Worm (Caenorhabditis elegans): ENCODE results near the gene F10G2.10.
A peak's percentile ranks its signal among the peaks of the same experiment; 100 is the strongest.

Gene F10G2.10

DNA sequence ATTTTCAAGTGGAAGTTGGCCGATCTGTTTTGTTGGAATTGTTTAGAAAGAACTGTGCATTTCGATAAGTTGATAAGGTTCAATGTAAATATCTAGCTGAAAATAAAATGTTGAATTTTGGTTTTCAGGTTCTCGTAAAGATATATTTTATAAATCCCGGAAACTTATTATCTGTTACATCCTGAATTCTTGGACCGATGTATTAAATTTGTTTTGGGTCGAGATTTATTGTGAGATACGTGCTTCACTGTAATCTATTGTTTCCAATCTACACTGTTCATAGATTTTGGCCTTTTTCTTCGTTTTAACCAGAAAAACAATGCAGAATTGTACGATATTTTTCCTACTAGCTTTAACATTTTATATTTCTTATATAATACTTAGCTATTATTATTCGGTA lies 35.1 kb downstream of the F10G2.10 start, which contains the start of gene C03G6.6:
Gene C03G6.6 (plus strand): TSS at position 301 of the 400 bp plus-strand sequence.
- TF ChIP-seq grh-1 (GFP tag; IDR thresholded peaks at IDR 0.05): no peak
- TF ChIP-seq aly-2 (tag; optimal IDR thresholded peaks at IDR 0.05): no peak
- TF ChIP-seq isw-1 (GFP tag; IDR thresholded peaks at IDR 0.05): no peak
- no peak for TF ChIP-seq efl-1 (optimal IDR thresholded peaks at IDR 0.05)
- no peak for TF ChIP-seq efl-1 (GFP tag; optimal IDR thresholded peaks at IDR 0.05 in 1 of 2)
- TF ChIP-seq pax-3 (tag; optimal IDR thresholded peaks at IDR 0.05): no peak
- TF ChIP-seq fkh-10 (GFP tag; optimal IDR thresholded peaks at IDR 0.05): no peak
- TF ChIP-seq aha-1 (tag; optimal IDR thresholded peaks at IDR 0.05): no peak
- no peak for TF ChIP-seq snu-23 (GFP tag; optimal IDR thresholded peaks at IDR 0.05)
- TF ChIP-seq ceh-63 (GFP tag; optimal IDR thresholded peaks at IDR 0.05): no peak
- TF ChIP-seq swsn-7 (tag; optimal IDR thresholded peaks at IDR 0.05): no peak
- no peak for TF ChIP-seq C34B4.2 (tag; optimal IDR thresholded peaks at IDR 0.05)
- TF ChIP-seq ztf-11 (tag; optimal IDR thresholded peaks at IDR 0.05): no peak

DNA sequence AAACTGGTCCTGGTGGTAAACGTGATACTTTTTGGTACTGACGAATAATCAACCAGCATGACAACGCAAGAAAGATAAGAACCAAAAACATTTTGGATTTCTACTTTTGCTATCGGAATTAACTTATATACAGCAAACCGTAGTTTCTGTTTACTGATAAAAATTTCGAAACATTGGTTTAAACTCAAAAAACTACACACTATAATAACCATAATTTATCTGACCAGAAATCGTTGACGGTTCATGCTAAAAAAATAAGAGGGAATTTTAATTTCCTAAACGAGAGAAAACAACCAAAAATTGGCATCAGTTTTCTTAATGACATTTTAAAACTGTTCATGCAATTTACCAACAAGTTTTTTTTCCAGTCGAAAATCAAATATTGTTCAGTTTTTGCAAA lies 39.7 kb downstream of the F10G2.10 start, which contains the start of gene cyp-35A1:
Gene cyp-35A1 (minus strand): TSS at position 101 of the 400 bp plus-strand sequence.
- no peak for TF ChIP-seq sptf-1 (tag; optimal IDR thresholded peaks at IDR 0.05)
- TF ChIP-seq nhr-12 (tag; optimal IDR thresholded peaks at IDR 0.05): no peak
- no peak for TF ChIP-seq irx-1 (tag; optimal IDR thresholded peaks at IDR 0.05)
- TF ChIP-seq efl-1 (optimal IDR thresholded peaks at IDR 0.05): no peak
- TF ChIP-seq efl-1 (GFP tag; optimal IDR thresholded peaks at IDR 0.05 in 1 of 2): peak in 1 of 2 experiments; percentile 37

DNA sequence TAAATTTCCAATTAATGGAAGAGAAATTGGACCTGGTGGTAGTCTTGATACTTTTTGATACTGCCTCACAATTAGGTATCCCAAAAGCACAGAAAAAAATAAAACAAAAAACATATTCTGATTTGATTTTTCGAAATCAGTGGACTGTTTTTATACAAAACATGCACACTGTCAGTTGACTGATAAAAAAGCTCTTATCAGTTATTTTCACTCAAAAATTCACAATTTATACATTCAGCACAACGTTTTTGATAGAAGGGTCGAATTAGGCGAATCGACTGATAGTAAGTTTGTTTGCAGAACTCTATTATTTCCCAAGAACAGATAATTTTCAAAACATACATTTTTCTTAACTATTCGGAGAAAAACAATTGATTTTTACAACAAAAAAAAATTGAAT lies 42.0 kb downstream of the F10G2.10 start, which contains the start of gene cyp-35A2:
Gene cyp-35A2 (minus strand): TSS at position 124 of the 400 bp plus-strand sequence.
- peak; percentile 90 for TF ChIP-seq elt-2 (tag; optimal IDR thresholded peaks at IDR 0.05)
- no peak for TF ChIP-seq aly-2 (tag; optimal IDR thresholded peaks at IDR 0.05)

DNA sequence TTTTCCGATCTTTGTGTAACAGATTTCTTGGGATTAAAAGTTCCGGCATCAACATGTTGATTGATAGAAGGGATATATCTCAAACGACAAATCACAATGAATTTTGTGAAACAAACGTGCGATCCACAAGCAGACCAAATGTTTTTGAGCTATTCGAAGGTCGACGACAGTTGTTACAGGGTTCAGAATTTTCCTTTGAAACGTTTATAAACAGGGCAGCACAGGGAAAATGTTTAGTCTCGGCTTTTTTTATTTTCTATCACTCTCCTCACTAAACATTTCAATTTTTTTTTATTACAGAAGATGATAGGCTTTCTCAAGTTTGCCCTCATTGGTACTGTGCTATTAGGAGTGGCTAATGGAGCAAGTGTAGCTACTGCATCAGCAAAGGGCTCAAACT lies 42.9 kb downstream of the F10G2.10 start, which contains the start of gene exc-13:
Gene exc-13 (plus strand): TSS at position 301 of the 400 bp plus-strand sequence.
- TF ChIP-seq C16A3.4 (tag; optimal IDR thresholded peaks at IDR 0.05) (no peak), nhr-71 (tag; optimal IDR thresholded peaks at IDR 0.05) (peak; percentile 5)

DNA sequence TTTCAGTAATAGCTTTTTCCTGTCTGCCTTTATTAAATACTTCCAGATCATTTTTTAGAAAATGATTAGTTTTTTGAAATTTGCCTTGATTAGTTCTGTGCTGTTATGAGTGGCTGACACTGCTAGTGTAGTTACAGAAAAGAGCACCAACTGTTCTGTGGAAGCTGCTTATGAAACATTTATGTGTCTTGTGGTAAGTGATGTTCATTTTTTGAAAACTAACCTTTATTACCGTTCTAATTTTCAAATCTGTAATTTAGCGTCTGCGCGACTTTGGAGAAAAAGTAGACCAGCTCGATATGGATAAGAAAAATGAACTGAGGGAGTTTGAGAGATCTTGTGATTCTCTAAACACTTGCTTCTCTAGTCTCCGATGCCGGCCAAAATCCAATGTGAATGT lies 47.6 kb downstream of the F10G2.10 start, which contains the start of gene srj-14:
Gene srj-14 (plus strand): TSS at position 131 of the 400 bp plus-strand sequence.
- TF ChIP-seq pqm-1 (tag; optimal IDR thresholded peaks at IDR 0.05) (no peak), pag-3 (tag; optimal IDR thresholded peaks at IDR 0.05; ENCODE audit: borderline replicate concordance, insufficient read depth) (no peak), ama-1 (optimal IDR thresholded peaks at IDR 0.05) (no peak), ztf-4 (tag; optimal IDR thresholded peaks at IDR 0.05) (no peak), efl-1 (optimal IDR thresholded peaks at IDR 0.05) (no peak), efl-1 (GFP tag; optimal IDR thresholded peaks at IDR 0.05 in 1 of 2) (peak in 1 of 2 experiments; percentile 77), egl-13 (tag; optimal IDR thresholded peaks at IDR 0.05) (no peak)

All from whole organism, L1 larva.